Fruit fly (Drosophila melanogaster) whole organism, embryonic: ENCODE measurements around the gene ND-B17.

Experiments used
- Adf1 ChIP-seq: fragments of 200-800 bp; sonication (Bioruptor generic); IDR thresholded peaks from 2 replicates; pipeline ENCODE4 v1.3.6; 2022; ENCODE audit warnings: missing biosample characterization, missing genetic modification characterization
- CG10267 ChIP-seq: fragments of 200-800 bp; sonication (Bioruptor generic); optimal IDR thresholded peaks from 2 replicates; lab custom pipeline; 2018; ENCODE audit warnings: missing biosample characterization, mild to moderate bottlenecking, missing genetic modification characterization, moderate library complexity
- CG13287 ChIP-seq: fragments of 200-800 bp; sonication (Bioruptor generic); IDR thresholded peaks from 2 replicates; pipeline ENCODE4 v1.3.6; 2022; ENCODE audit warnings: missing biosample characterization, missing genetic modification characterization; ENCODE audit not compliant: partially characterized antibody
- CG13624 ChIP-seq: fragments of 200-800 bp; sonication (Bioruptor generic); optimal IDR thresholded peaks from 2 replicates; lab custom pipeline; 2016; ENCODE audit warnings: missing biosample characterization, missing genetic modification characterization
- CG15073 ChIP-seq: fragments of 200-800 bp; sonication (Bioruptor generic); optimal IDR thresholded peaks from 2 replicates; lab custom pipeline; 2016; ENCODE audit warnings: missing biosample characterization, missing genetic modification characterization
- CG1602 ChIP-seq: fragments of 200-800 bp; sonication (Bioruptor generic); optimal IDR thresholded peaks from 3 replicates; lab custom pipeline; 2016; ENCODE audit warnings: missing biosample characterization, missing genetic modification characterization
- CG17385 ChIP-seq: fragments of 200-800 bp; sonication (Bioruptor generic); optimal IDR thresholded peaks from 3 replicates; lab custom pipeline; 2018; ENCODE audit warnings: missing biosample characterization, mild to moderate bottlenecking, missing genetic modification characterization
- CG17612 ChIP-seq: fragments of 200-800 bp; sonication (Bioruptor generic); IDR thresholded peaks from 2 replicates; pipeline ENCODE4 v1.3.6; 2022; ENCODE audit warnings: missing biosample characterization, missing genetic modification characterization
- CG18619 ChIP-seq: fragments of 200-800 bp; sonication (Bioruptor generic); optimal IDR thresholded peaks from 3 replicates; lab custom pipeline; 2017; ENCODE audit warnings: missing biosample characterization, mild to moderate bottlenecking, missing genetic modification characterization
- CG34376 ChIP-seq: fragments of 200-800 bp; sonication (Bioruptor generic); optimal IDR thresholded peaks from 2 replicates; lab custom pipeline; 2018; ENCODE audit warnings: missing biosample characterization, mild to moderate bottlenecking, missing genetic modification characterization
- CG3726 ChIP-seq: fragments of 200-800 bp; sonication (Bioruptor generic); IDR thresholded peaks from 3 replicates; pipeline ENCODE4, ENCODE4 v1.3.6; 2022; ENCODE audit warnings: missing biosample characterization, missing genetic modification characterization
- CG42726 ChIP-seq: fragments of 200-800 bp; sonication (Bioruptor generic); IDR thresholded peaks from 2 replicates; pipeline ENCODE4 v1.3.6; 2022; ENCODE audit warnings: missing biosample characterization, missing genetic modification characterization; ENCODE audit not compliant: partially characterized antibody
- CG4404 ChIP-seq: fragments of 200-800 bp; sonication (Bioruptor generic); IDR thresholded peaks from 2 replicates; pipeline ENCODE4 v1.3.6; 2022; ENCODE audit warnings: missing biosample characterization, missing genetic modification characterization
- CG6272 ChIP-seq: fragments of 200-800 bp; sonication (Bioruptor generic); IDR thresholded peaks from 2 replicates; pipeline ENCODE4 v1.3.6; 2022; ENCODE audit warnings: missing biosample characterization, missing genetic modification characterization
- CG6765 ChIP-seq: fragments of 200-800 bp; sonication (Bioruptor generic); optimal IDR thresholded peaks from 3 replicates; lab custom pipeline; 2017; ENCODE audit warnings: missing biosample characterization, mild to moderate bottlenecking, missing genetic modification characterization
- Camta ChIP-seq: fragments of 200-800 bp; sonication (Bioruptor generic); optimal IDR thresholded peaks from 2 replicates; lab custom pipeline; 2016; ENCODE audit warnings: missing biosample characterization, missing genetic modification characterization
- D19A ChIP-seq: fragments of 200-800 bp; optimal IDR thresholded peaks from 3 replicates; lab custom pipeline; 2019; ENCODE audit warnings: missing biosample characterization, mild to moderate bottlenecking, missing genetic modification characterization, moderate library complexity
- Dbx ChIP-seq: fragments of 200-800 bp; sonication (Bioruptor generic); IDR thresholded peaks from 3 replicates; pipeline ENCODE4 v1.3.6; 2022; ENCODE audit warnings: missing biosample characterization, missing genetic modification characterization
- Doc2 ChIP-seq: fragments of 200-800 bp; sonication (Bioruptor generic); IDR thresholded peaks from 2 replicates; pipeline ENCODE4 v1.3.6; 2022; ENCODE audit warnings: missing biosample characterization, missing genetic modification characterization
- Elba2 ChIP-seq: fragments of 200-800 bp; sonication (Bioruptor generic); optimal IDR thresholded peaks from 3 replicates; lab custom pipeline; 2016; ENCODE audit warnings: missing biosample characterization, missing genetic modification characterization
- GATAe ChIP-seq: fragments of 200-800 bp; sonication (Bioruptor generic); conservative IDR thresholded peaks from 2 replicates; pipeline ENCODE4 v1.3.6; 2022; ENCODE audit warnings: missing biosample characterization, missing genetic modification characterization
- Gug ChIP-seq: fragments of 200-800 bp; sonication (Bioruptor generic); IDR thresholded peaks from 4 replicates; pipeline ENCODE4 v1.3.6; 2022; ENCODE audit warnings: missing biosample characterization, missing genetic modification characterization
- H15 ChIP-seq: fragments of 200-800 bp; sonication (Bioruptor generic); IDR thresholded peaks from 3 replicates; pipeline ENCODE4 v1.3.6; 2022; ENCODE audit warnings: missing biosample characterization, missing genetic modification characterization
- Hr3 ChIP-seq: fragments of 200-800 bp; sonication (Bioruptor generic); optimal IDR thresholded peaks from 3 replicates; lab custom pipeline; 2016; ENCODE audit warnings: missing biosample characterization, missing genetic modification characterization
- Hr51 ChIP-seq, 2 experiments: fragments of 200-800 bp; sonication (Bioruptor generic); optimal IDR thresholded peaks; 2 replicates in 1 of 2; 3 replicates in 1 of 2; lab custom pipeline; 2016 to 2018; ENCODE audit warnings: missing biosample characterization in 2 of 2, missing genetic modification characterization in 2 of 2, mild to moderate bottlenecking in 1 of 2, moderate library complexity in 1 of 2
- Lhr ChIP-seq: fragments of 200-800 bp; sonication (Bioruptor generic); optimal IDR thresholded peaks from 3 replicates; lab custom pipeline; 2017; ENCODE audit warnings: mild to moderate bottlenecking, missing biosample characterization, missing genetic modification reagents, missing genetic modification characterization
- Lim3 ChIP-seq: fragments of 200-800 bp; sonication (Bioruptor generic); IDR thresholded peaks from 2 replicates; pipeline ENCODE4 v1.3.6; 2022; ENCODE audit warnings: missing biosample characterization, missing genetic modification characterization
- Ptx1 ChIP-seq: fragments of 200-800 bp; sonication (Bioruptor generic); IDR thresholded peaks from 2 replicates; pipeline ENCODE4 v1.3.6; 2022; ENCODE audit warnings: missing biosample characterization, missing genetic modification characterization
- Rx ChIP-seq: fragments of 200-800 bp; sonication (Bioruptor generic); IDR thresholded peaks from 2 replicates; pipeline ENCODE4 v1.3.6; 2022; ENCODE audit warnings: missing biosample characterization, missing genetic modification characterization
- abd-A ChIP-seq: fragments of 200-800 bp; sonication (Bioruptor generic); optimal IDR thresholded peaks from 3 replicates; lab custom pipeline; 2019; ENCODE audit warnings: missing biosample characterization, mild to moderate bottlenecking, missing genetic modification characterization, moderate library complexity
- bowl ChIP-seq: fragments of 200-800 bp; sonication (Bioruptor generic); IDR thresholded peaks from 2 replicates; pipeline ENCODE4 v1.3.6; 2022; ENCODE audit warnings: missing biosample characterization, missing genetic modification characterization
- cad ChIP-seq: fragments of >200 bp; optimal IDR thresholded peaks from 2 replicates; lab custom pipeline; 2017; ENCODE audit warnings: missing biosample characterization, missing genetic modification characterization
- chinmo ChIP-seq: fragments of 200-800 bp; sonication (Bioruptor generic); IDR thresholded peaks from 4 replicates; pipeline ENCODE4 v1.3.6; 2022; ENCODE audit warnings: missing biosample characterization, missing genetic modification characterization; ENCODE audit not compliant: partially characterized antibody
- ci ChIP-seq: fragments of 200-800 bp; sonication (Bioruptor generic); IDR thresholded peaks from 3 replicates; pipeline ENCODE4 v1.3.6; 2022; ENCODE audit warnings: missing biosample characterization, missing genetic modification characterization
- dan ChIP-seq: fragments of 200-800 bp; sonication (Bioruptor generic); IDR thresholded peaks from 2 replicates; pipeline ENCODE4 v1.3.6; 2022; ENCODE audit warnings: missing biosample characterization, missing genetic modification characterization
- danr ChIP-seq: fragments of 200-800 bp; sonication (Bioruptor generic); IDR thresholded peaks from 2 replicates; pipeline ENCODE4 v1.3.6; 2022; ENCODE audit warnings: missing biosample characterization, missing genetic modification characterization
- esg ChIP-seq: fragments of 200-800 bp; sonication (Bioruptor generic); conservative IDR thresholded peaks from 2 replicates; pipeline ENCODE4 v1.3.6; 2022; ENCODE audit warnings: missing biosample characterization, missing genetic modification characterization
- gem ChIP-seq: fragments of 200-800 bp; sonication (Bioruptor generic); optimal IDR thresholded peaks from 2 replicates; lab custom pipeline; 2019; ENCODE audit warnings: missing biosample characterization, mild to moderate bottlenecking, missing genetic modification characterization, moderate library complexity
- her ChIP-seq: fragments of 200-800 bp; sonication (Bioruptor generic); optimal IDR thresholded peaks from 2 replicates; lab custom pipeline; 2016; ENCODE audit warnings: missing biosample characterization, missing genetic modification characterization
- pho ChIP-seq: fragments of 200-800 bp; sonication (Bioruptor generic); optimal IDR thresholded peaks from 2 replicates; lab custom pipeline; 2016; ENCODE audit warnings: missing biosample characterization, missing genetic modification characterization
- pum ChIP-seq: fragments of 200-800 bp; sonication (Bioruptor generic); optimal IDR thresholded peaks from 2 replicates; lab custom pipeline; 2016; ENCODE audit warnings: missing biosample characterization, missing genetic modification characterization
- row ChIP-seq: fragments of 200-800 bp; sonication (Bioruptor generic); IDR thresholded peaks from 3 replicates; pipeline ENCODE4 v1.3.6; 2022; ENCODE audit warnings: missing biosample characterization, missing genetic modification characterization
- stwl ChIP-seq: fragments of 200-800 bp; sonication (Bioruptor generic); optimal IDR thresholded peaks from 3 replicates; lab custom pipeline; 2018; ENCODE audit warnings: missing biosample characterization, mild to moderate bottlenecking, missing genetic modification characterization, moderate library complexity
- tll ChIP-seq, 2 experiments: fragments of 200-800 bp in 1 of 2; fragments of >200 bp in 1 of 2; sonication (Bioruptor generic) in 1 of 2; optimal IDR thresholded peaks; 2 replicates each; lab custom pipeline; 2017 to 2019; ENCODE audit warnings: missing biosample characterization in 2 of 2, missing genetic modification characterization in 2 of 2, mild to moderate bottlenecking in 1 of 2, moderate library complexity in 1 of 2
- trh ChIP-seq: fragments of 200-800 bp; sonication (Bioruptor generic); optimal IDR thresholded peaks from 2 replicates; lab custom pipeline; 2016; ENCODE audit warnings: missing biosample characterization, missing genetic modification characterization
- tup ChIP-seq: fragments of 200-800 bp; sonication (Bioruptor generic); optimal IDR thresholded peaks from 2 replicates; lab custom pipeline; 2016; ENCODE audit warnings: missing biosample characterization, mild to moderate bottlenecking, missing genetic modification characterization, moderate library complexity
- unc-4 ChIP-seq: fragments of 200-800 bp; sonication (Bioruptor generic); IDR thresholded peaks from 2 replicates; pipeline ENCODE4 v1.3.6; 2022; ENCODE audit warnings: missing biosample characterization, missing genetic modification characterization; ENCODE audit not compliant: partially characterized antibody
- unpg ChIP-seq: fragments of 200-800 bp; sonication (Bioruptor generic); optimal IDR thresholded peaks from 3 replicates; lab custom pipeline; 2018; ENCODE audit warnings: missing biosample characterization, mild to moderate bottlenecking, missing genetic modification characterization, moderate library complexity
- usp ChIP-seq: fragments of >200 bp; optimal IDR thresholded peaks from 2 replicates; lab custom pipeline; 2017; ENCODE audit warnings: missing biosample characterization, missing genetic modification characterization

Gene ND-B17

DNA sequence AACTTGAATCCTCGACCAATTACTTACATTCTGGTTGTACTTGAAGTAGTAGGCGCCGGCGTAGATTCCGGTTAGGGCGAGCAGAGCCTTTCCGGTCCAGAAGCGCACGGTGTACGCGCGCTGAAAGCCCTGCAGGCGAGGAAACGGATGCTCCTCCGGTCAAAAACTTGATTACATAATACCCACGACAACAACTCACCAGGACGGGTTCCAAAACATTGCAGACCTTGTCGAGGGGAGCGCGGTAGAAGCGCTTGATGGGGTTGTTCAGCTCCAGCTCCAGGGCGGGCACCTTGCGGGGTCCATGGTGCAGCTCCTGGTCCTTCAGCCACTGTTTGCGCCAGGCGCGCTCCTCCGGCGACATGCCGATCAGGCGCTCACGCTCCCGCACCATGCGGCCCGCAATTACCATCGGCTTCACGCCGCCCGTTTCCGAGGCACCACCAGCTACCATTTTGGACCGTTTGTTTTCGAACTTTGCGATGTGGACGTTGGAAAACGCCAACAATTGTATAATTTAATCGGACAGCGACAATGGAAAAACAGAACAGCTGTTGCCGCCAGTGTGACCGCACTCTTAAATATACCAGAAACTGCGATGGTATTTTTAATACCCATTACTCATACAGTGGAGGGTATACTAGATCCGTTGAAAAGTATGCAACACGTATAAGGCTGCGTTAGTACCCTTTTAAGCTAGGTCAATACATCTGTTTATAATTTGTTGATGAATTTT is at the start of gene ND-B17 (continued):
- TF ChIP-seq Dbx, result peak; percentile 38; the same call in 1 of the 3 replicates
- peak; percentile 48 for TF ChIP-seq Camta (GFP tag; lab: Kevin White, UChicago)
- TF ChIP-seq dan (GFP tag; lab: Robert Waterston, UW), result no peak
- no peak for TF ChIP-seq trh (GFP tag; lab: Kevin White, UChicago)
- no peak for TF ChIP-seq CG17385 (GFP tag; lab: Kevin White, UChicago)
- TF ChIP-seq CG42726, result no peak
- no peak for TF ChIP-seq abd-A (tag; lab: Kevin White, UChicago)
- peak in 1 of 2 experiments; percentile 37 for TF ChIP-seq Hr51 (GFP tag; optimal IDR thresholded peaks at IDR 0.05; lab: Kevin White, UChicago)
- peak; percentile 46 for TF ChIP-seq Hr3 (GFP tag; lab: Kevin White, UChicago)
- no peak for TF ChIP-seq gem
- peak; percentile 55; the same call in 1 of the 2 replicates for TF ChIP-seq esg (GFP tag; lab: Robert Waterston, UW)
- TF ChIP-seq CG6765, result no peak
- TF ChIP-seq CG3726 (GFP tag; lab: Robert Waterston, UW), result 0 out of 3 replicates have a peak, but pooled peaks have one; percentile 41
- peak; percentile 70 for TF ChIP-seq pum (GFP tag; lab: Kevin White, UChicago)
- peak; percentile 51; the same call in 2 of the 4 replicates for TF ChIP-seq Gug (GFP tag; lab: Robert Waterston, UW)
- TF ChIP-seq Adf1 (GFP tag; lab: Robert Waterston, UW), result peak; percentile 24; the same call in 1 of the 2 replicates
- TF ChIP-seq CG4404 (GFP tag; lab: Robert Waterston, UW), result no peak
- TF ChIP-seq CG17612, result 0 out of 2 replicates have a peak, but pooled peaks have one; percentile 8
- no peak for TF ChIP-seq cad
- 0 out of 2 replicates have a peak, but pooled peaks have one; percentile 21 for TF ChIP-seq unc-4
- TF ChIP-seq GATAe, result no peak
- 0 out of 3 replicates have a peak, but pooled peaks have one; percentile 42 for TF ChIP-seq H15 (GFP tag; lab: Robert Waterston, UW)
- TF ChIP-seq Doc2 (GFP tag; lab: Robert Waterston, UW), result no peak
- no peak for TF ChIP-seq usp (GFP tag; lab: Kevin White, UChicago)
- TF ChIP-seq CG6272 (GFP tag; lab: Robert Waterston, UW), result no peak
- TF ChIP-seq Rx, result 0 out of 2 replicates have a peak, but pooled peaks have one; percentile 19
- TF ChIP-seq row (GFP tag; lab: Robert Waterston, UW), result peak; percentile 94
- no peak for TF ChIP-seq D19A
- TF ChIP-seq Ptx1, result peak; percentile 69
- TF ChIP-seq CG1602 (GFP tag; lab: Kevin White, UChicago), result peak; percentile 34
- no peak for TF ChIP-seq CG18619 (GFP tag; lab: Kevin White, UChicago)
- no peak for TF ChIP-seq unpg
- TF ChIP-seq stwl (tag; lab: Kevin White, UChicago), result peak; percentile 35
- peak; percentile 19 for TF ChIP-seq CG10267 (tag; lab: Kevin White, UChicago)
- TF ChIP-seq CG13624 (GFP tag; lab: Kevin White, UChicago), result peak; percentile 35
- peak; percentile 93 for TF ChIP-seq CG15073 (GFP tag; lab: Kevin White, UChicago)
- TF ChIP-seq chinmo (GFP tag; lab: Robert Waterston, UW), result no peak
- TF ChIP-seq Lim3 (GFP tag; lab: Robert Waterston, UW), result no peak
- peak; percentile 24 for TF ChIP-seq her
- no peak for TF ChIP-seq tll (GFP tag; optimal IDR thresholded peaks at IDR 0.05; lab: Kevin White, UChicago)
- peak; percentile 44 for TF ChIP-seq pho (GFP tag; lab: Kevin White, UChicago)
- no peak for TF ChIP-seq CG34376 (GFP tag; lab: Kevin White, UChicago)
- TF ChIP-seq tup (GFP tag; lab: Kevin White, UChicago), result no peak
- peak; percentile 59 for TF ChIP-seq CG13287 (GFP tag; lab: Robert Waterston, UW)
- peak; percentile 15 for TF ChIP-seq Elba2 (GFP tag; lab: Kevin White, UChicago)
- no peak for TF ChIP-seq bowl (GFP tag; lab: Robert Waterston, UW)
- TF ChIP-seq ci (GFP tag; lab: Robert Waterston, UW), result peak; percentile 82
- TF ChIP-seq Lhr (GFP tag; lab: Kevin White, UChicago), result peak; percentile 65
- TF ChIP-seq danr, result no peak
